Fruit fly (Drosophila melanogaster): ENCODE results near the gene ZAP3.

- TF ChIP-seq CG9139 (GFP tag; optimal IDR thresholded peaks at IDR 0.05) (no peak), fd85E (GFP tag; optimal IDR thresholded peaks at IDR 0.05) (no peak), ss (GFP tag; optimal IDR thresholded peaks at IDR 0.05) (peak in 1 of 2 experiments; percentile 2)
These were observed 22.2 kb upstream of the ZAP3 start for dm6 chrX:10104477-10104876.

Data from whole organism, prepupa.